Fruit fly (Drosophila melanogaster): Measurements from ENCODE around the gene CG32219.

Gene CG32219

dm6 chr3L:19924771-19925304 is 26.1 kb downstream of the CG32219 start, which contains the start of gene Grasp65 (continued):
- TF ChIP-seq Dbx (GFP tag; IDR thresholded peaks at IDR 0.05), result no peak
- TF ChIP-seq Antp (GFP tag; optimal IDR thresholded peaks at IDR 0.05), result no peak
- TF ChIP-seq CG2678 (tag; optimal IDR thresholded peaks at IDR 0.05), result peak; percentile 21
- TF ChIP-seq CG17829 (tag; optimal IDR thresholded peaks at IDR 0.05), result peak; percentile 30
- peak; percentile 4 for TF ChIP-seq CG15269 (tag; optimal IDR thresholded peaks at IDR 0.05)
- peak; percentile 51; the same call in 1 of the 2 replicates for TF ChIP-seq CG13287 (GFP tag; IDR thresholded peaks at IDR 0.05; ENCODE audit: partially characterized antibody)
- TF ChIP-seq tio (GFP tag; optimal IDR thresholded peaks at IDR 0.05), result no peak
- TF ChIP-seq Stat92E (GFP tag; optimal IDR thresholded peaks at IDR 0.05), result peak in 1 of 3 experiments; percentile 6
- no peak for TF ChIP-seq ci (GFP tag; IDR thresholded peaks at IDR 0.05)
- peak; percentile 33 for TF ChIP-seq CG14710 (tag; optimal IDR thresholded peaks at IDR 0.05)
- TF ChIP-seq CG18262 (tag; optimal IDR thresholded peaks at IDR 0.05), result peak; percentile 38
- TF ChIP-seq Rfx (GFP tag; IDR thresholded peaks at IDR 0.05), result peak; percentile 7; the same call in 1 of the 2 replicates
- TF ChIP-seq Pdp1 (GFP tag; optimal IDR thresholded peaks at IDR 0.05), result peak in 1 of 2 experiments; percentile 14
- TF ChIP-seq ranshi (GFP tag; IDR thresholded peaks at IDR 0.05), result no peak
- TF ChIP-seq phol (tag; optimal IDR thresholded peaks at IDR 0.05), result peak; percentile 29
- no peak for TF ChIP-seq dan (GFP tag; IDR thresholded peaks at IDR 0.05)
- peak; percentile 23 for TF ChIP-seq Ets65A (GFP tag)
- TF ChIP-seq Hr3 (GFP tag; optimal IDR thresholded peaks at IDR 0.05), result no peak
- peak; percentile 23; the same call in 1 of the 2 replicates for TF ChIP-seq Atf6 (GFP tag; IDR thresholded peaks at IDR 0.05)
- 0 out of 2 replicates have a peak, but pooled peaks have one; percentile 15 for TF ChIP-seq CG14441 (GFP tag; IDR thresholded peaks at IDR 0.05)
- TF ChIP-seq CG17361 (GFP tag; IDR thresholded peaks at IDR 0.05), result peak; percentile 42; the same call in 1 of the 3 replicates
- peak; percentile 38 for TF ChIP-seq CG1603 (tag; optimal IDR thresholded peaks at IDR 0.05)
- TF ChIP-seq mld (GFP tag; IDR thresholded peaks at IDR 0.05; ENCODE audit: partially characterized antibody), result no peak
- 0 out of 2 replicates have a peak, but pooled peaks have one; percentile 29 for TF ChIP-seq CG32772 (GFP tag; IDR thresholded peaks at IDR 0.05)
- peak; percentile 27 for TF ChIP-seq sug (tag; optimal IDR thresholded peaks at IDR 0.05)
- TF ChIP-seq CG32767 (GFP tag; IDR thresholded peaks at IDR 0.05), result no peak
- peak; percentile 15 to 91 for TF ChIP-seq crp (GFP tag; optimal IDR thresholded peaks at IDR 0.05)
- TF ChIP-seq CG11504 (tag; optimal IDR thresholded peaks at IDR 0.05), result peak; percentile 36
- peak; percentile 81 for TF ChIP-seq CG9797 (GFP tag; optimal IDR thresholded peaks at IDR 0.05)
- TF ChIP-seq sima (GFP tag; optimal IDR thresholded peaks at IDR 0.05), result no peak
- peak; percentile 17 for TF ChIP-seq CG13424 (tag; optimal IDR thresholded peaks at IDR 0.05)
- no peak for TF ChIP-seq NFAT (GFP tag; IDR thresholded peaks at IDR 0.05)
- TF ChIP-seq Hand (GFP tag; optimal IDR thresholded peaks at IDR 0.05), result no peak
- TF ChIP-seq CG6813 (GFP tag; optimal IDR thresholded peaks at IDR 0.05), result no peak
- no peak for TF ChIP-seq CG8290 (GFP tag; optimal IDR thresholded peaks at IDR 0.05)
- TF ChIP-seq CG8290 (tag; optimal IDR thresholded peaks at IDR 0.05), result peak in 1 of 2 experiments; percentile 16
- TF ChIP-seq chm (GFP tag; IDR thresholded peaks at IDR 0.05), result no peak; the same call in 1 of the 2 replicates
- TF ChIP-seq CG6765 (GFP tag; optimal IDR thresholded peaks at IDR 0.05), result peak; percentile 33
- TF ChIP-seq Opbp (GFP tag; IDR thresholded peaks at IDR 0.05; ENCODE audit: partially characterized antibody), result peak; percentile 66; the same call in 2 of the 3 replicates
- peak; percentile 55 for TF ChIP-seq Nf-YB (GFP tag; optimal IDR thresholded peaks at IDR 0.05)
- no peak for TF ChIP-seq CG4282 (GFP tag; optimal IDR thresholded peaks at IDR 0.05)
- TF ChIP-seq MBD-R2 (GFP tag; IDR thresholded peaks at IDR 0.05), result peak; percentile 87
- TF ChIP-seq sd (tag; optimal IDR thresholded peaks at IDR 0.05), result peak; percentile 56
- TF ChIP-seq CG3726 (GFP tag; IDR thresholded peaks at IDR 0.05), result no peak
- TF ChIP-seq gem (tag; optimal IDR thresholded peaks at IDR 0.05), result peak; percentile 38
- peak; percentile 55 for TF ChIP-seq Elba2 (GFP tag; optimal IDR thresholded peaks at IDR 0.05)
- TF ChIP-seq lov (optimal IDR thresholded peaks at IDR 0.05), result no peak
- no peak for TF ChIP-seq lov (GFP tag; IDR thresholded peaks at IDR 0.05)
- TF ChIP-seq vfl (GFP tag; optimal IDR thresholded peaks at IDR 0.05), result no peak
- TF ChIP-seq B-H2 (GFP tag; optimal IDR thresholded peaks at IDR 0.05), result peak; percentile 14

Data from whole organism, embryonic.